Fruit fly (Drosophila melanogaster) whole organism, pupa: ENCODE results near the gene Ubi-p63E.
A peak's percentile ranks its signal among the peaks of the same experiment; 100 is the strongest.

Experiments
- CG12605 ChIP-seq: fragments of 200-800 bp; sonication (Bioruptor generic); IDR thresholded peaks from 2 replicates; pipeline ENCODE4 v1.3.6; 2022; ENCODE audit warnings: missing biosample characterization, missing genetic modification characterization
- CG15710 ChIP-seq: fragments of 200-800 bp; sonication (Bioruptor generic); optimal IDR thresholded peaks from 2 replicates; lab custom pipeline; 2018; ENCODE audit warnings: missing biosample characterization, mild to moderate bottlenecking, missing genetic modification characterization, moderate library complexity
- CG4496 ChIP-seq: fragments of 200-800 bp; sonication (Bioruptor generic); IDR thresholded peaks from 3 replicates; pipeline ENCODE4 v1.3.6; 2022; ENCODE audit warnings: missing biosample characterization, missing genetic modification characterization
- CG9948 ChIP-seq: fragments of 200-800 bp; sonication (Bioruptor generic); optimal IDR thresholded peaks from 2 replicates; lab custom pipeline; 2018; ENCODE audit warnings: missing biosample characterization, mild to moderate bottlenecking, missing genetic modification characterization, moderate library complexity
- EcR ChIP-seq: fragments of 200-800 bp; sonication (Bioruptor generic); optimal IDR thresholded peaks from 3 replicates; lab custom pipeline; 2019; ENCODE audit warnings: missing biosample characterization, missing genetic modification characterization, mild to moderate bottlenecking, moderate library complexity, missing genetic modification reagents
- Pif1A ChIP-seq: fragments of 200-800 bp; sonication (Bioruptor generic); optimal IDR thresholded peaks from 3 replicates; lab custom pipeline; 2016; ENCODE audit warnings: missing biosample characterization, missing genetic modification characterization
- Pif1B ChIP-seq: fragments of 200-800 bp; sonication (Bioruptor generic); optimal IDR thresholded peaks from 3 replicates; lab custom pipeline; 2016; ENCODE audit warnings: missing biosample characterization, missing genetic modification characterization
- Snoo ChIP-seq: fragments of 200-800 bp; sonication (Bioruptor generic); optimal IDR thresholded peaks from 3 replicates; lab custom pipeline; 2017; ENCODE audit warnings: missing biosample characterization, mild to moderate bottlenecking, missing genetic modification characterization, inconsistent platforms
- gl ChIP-seq: fragments of 200-800 bp; sonication (Bioruptor generic); optimal IDR thresholded peaks from 2 replicates; lab custom pipeline; 2018; ENCODE audit warnings: missing biosample characterization, mild to moderate bottlenecking, missing genetic modification characterization

DNA sequence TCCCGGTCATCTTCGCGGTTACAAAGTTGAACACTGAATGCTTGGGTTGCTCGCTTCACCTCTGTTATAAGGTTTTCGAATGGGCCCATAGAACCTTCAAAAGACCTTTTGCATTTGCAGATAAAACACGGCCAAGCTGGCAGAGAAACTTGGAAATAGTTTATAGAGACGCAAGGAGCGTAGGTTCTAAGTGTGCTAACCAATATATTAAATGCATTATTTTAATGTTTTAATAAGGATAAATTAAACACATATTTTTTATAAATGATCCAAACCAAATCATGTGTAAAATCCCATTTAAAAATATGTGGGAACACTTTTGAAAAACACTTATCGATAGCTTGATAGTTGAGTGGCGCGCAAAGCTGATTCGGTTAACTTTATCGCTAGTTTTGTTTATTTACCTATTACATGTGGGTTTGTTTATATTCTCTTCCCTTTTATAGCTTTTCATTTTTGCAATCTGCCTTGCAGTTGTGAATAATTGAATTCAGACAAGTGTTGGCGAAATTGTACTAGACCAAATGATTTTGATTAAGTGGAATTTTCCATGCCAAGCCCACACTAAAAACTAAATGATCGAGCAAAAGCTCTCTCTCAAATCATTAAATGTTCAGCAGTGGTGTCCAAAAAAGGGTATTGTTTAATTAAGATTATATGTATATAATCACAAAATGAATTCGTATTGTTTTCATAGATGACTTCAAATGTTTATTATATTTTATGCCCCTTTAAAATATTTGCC lies 37.3 kb upstream of the Ubi-p63E start, which contains the start of gene CG12766:
- TF ChIP-seq Pif1B (GFP tag; lab: Kevin White, UChicago) (no peak), CG9948 (tag; lab: Kevin White, UChicago) (no peak), CG12605 (GFP tag; lab: Robert Waterston, UW) (peak; percentile 55), Pif1A (no peak), CG4496 (GFP tag; lab: Robert Waterston, UW) (peak; percentile 80), gl (tag; lab: Kevin White, UChicago) (no peak), Snoo (tag; lab: Kevin White, UChicago) (no peak), CG15710 (tag; lab: Kevin White, UChicago) (no peak), EcR (no peak)
